Fruit fly (Drosophila melanogaster) whole organism, embryonic: ENCODE results near the gene Or19a.

Experiments
- Aef1 ChIP-seq: fragments of 200-800 bp; sonication (Bioruptor generic); IDR thresholded peaks from 3 replicates; pipeline ENCODE4 v1.3.6; 2022; ENCODE audit warnings: missing biosample characterization, missing genetic modification characterization
- Antp ChIP-seq: fragments of 200-800 bp; sonication (Bioruptor generic); optimal IDR thresholded peaks from 3 replicates; lab custom pipeline; 2016; ENCODE audit warnings: missing biosample characterization, missing genetic modification characterization
- Atf-2 ChIP-seq: fragments of 200-800 bp; sonication (Bioruptor generic); optimal IDR thresholded peaks from 2 replicates; lab custom pipeline; 2016; ENCODE audit warnings: missing biosample characterization, missing genetic modification characterization
- BEAF-32 ChIP-seq: fragments of 200-800 bp; sonication (Bioruptor generic); optimal IDR thresholded peaks from 3 replicates; lab custom pipeline; 2017; ENCODE audit warnings: missing biosample characterization, missing genetic modification characterization, mild to moderate bottlenecking, moderate library complexity, missing genetic modification reagents
- Bdp1 ChIP-seq: fragments of 200-800 bp; sonication (Bioruptor generic); optimal IDR thresholded peaks from 3 replicates; lab custom pipeline; 2016; ENCODE audit warnings: missing biosample characterization, missing genetic modification characterization
- CG13123 ChIP-seq: fragments of 200-800 bp; sonication (Bioruptor generic); optimal IDR thresholded peaks from 2 replicates; lab custom pipeline; 2016; ENCODE audit warnings: missing biosample characterization, missing genetic modification characterization
- CG15011 ChIP-seq: fragments of 200-800 bp; sonication (Bioruptor generic); optimal IDR thresholded peaks from 3 replicates; lab custom pipeline; 2018; ENCODE audit warnings: missing biosample characterization, mild to moderate bottlenecking, missing genetic modification characterization
- CG17359 ChIP-seq: fragments of 200-800 bp; sonication (Bioruptor generic); optimal IDR thresholded peaks from 3 replicates; lab custom pipeline; 2018; ENCODE audit warnings: missing biosample characterization, mild to moderate bottlenecking, missing genetic modification characterization, moderate library complexity
- CG17912 ChIP-seq: fragments of 200-800 bp; sonication (Bioruptor generic); optimal IDR thresholded peaks from 2 replicates; lab custom pipeline; 2018; ENCODE audit warnings: missing biosample characterization, mild to moderate bottlenecking, missing genetic modification characterization
- CG18011 ChIP-seq: fragments of 200-800 bp; sonication (Bioruptor generic); optimal IDR thresholded peaks from 2 replicates; lab custom pipeline; 2017; ENCODE audit warnings: missing biosample characterization, missing genetic modification characterization, mild to moderate bottlenecking, moderate library complexity, missing genotype
- CG18599 ChIP-seq: fragments of 200-800 bp; sonication (Bioruptor generic); optimal IDR thresholded peaks from 3 replicates; lab custom pipeline; 2017; ENCODE audit warnings: missing biosample characterization, missing genetic modification characterization, mild to moderate bottlenecking, moderate library complexity, missing genetic modification reagents
- CG2120 ChIP-seq: fragments of 200-800 bp; sonication (Bioruptor generic); optimal IDR thresholded peaks from 3 replicates; lab custom pipeline; 2016; ENCODE audit warnings: missing biosample characterization, missing genetic modification characterization
- CG30403 ChIP-seq: fragments of 200-800 bp; sonication (Bioruptor generic); optimal IDR thresholded peaks from 3 replicates; lab custom pipeline; 2016; ENCODE audit warnings: missing biosample characterization, missing genetic modification characterization
- CG34376 ChIP-seq: fragments of 200-800 bp; sonication (Bioruptor generic); optimal IDR thresholded peaks from 2 replicates; lab custom pipeline; 2018; ENCODE audit warnings: missing biosample characterization, mild to moderate bottlenecking, missing genetic modification characterization
- CG4424 ChIP-seq: fragments of 200-800 bp; sonication (Bioruptor generic); optimal IDR thresholded peaks from 3 replicates; lab custom pipeline; 2016; ENCODE audit warnings: missing biosample characterization, missing genetic modification characterization
- CG6175 ChIP-seq: fragments of 200-800 bp; sonication (Bioruptor generic); IDR thresholded peaks from 3 replicates; pipeline ENCODE4 v1.3.6; 2022; ENCODE audit warnings: missing biosample characterization, missing genetic modification characterization
- CG6254 ChIP-seq: fragments of 200-800 bp; sonication (Bioruptor generic); optimal IDR thresholded peaks from 3 replicates; lab custom pipeline; 2017; ENCODE audit warnings: mild to moderate bottlenecking, missing biosample characterization, missing genetic modification reagents, missing genetic modification characterization
- CG8924 ChIP-seq: fragments of 200-800 bp; optimal IDR thresholded peaks from 3 replicates; lab custom pipeline; 2019; ENCODE audit warnings: missing biosample characterization, mild to moderate bottlenecking, missing genetic modification characterization, moderate library complexity
- CHES-1-like ChIP-seq: fragments of 200-800 bp; sonication (Bioruptor generic); optimal IDR thresholded peaks from 2 replicates; lab custom pipeline; 2016; ENCODE audit warnings: missing biosample characterization, missing genetic modification characterization
- D ChIP-seq, 2 experiments: fragments of 200-800 bp in 1 of 2; fragments of >200 bp in 1 of 2; sonication (Bioruptor generic) in 1 of 2; optimal IDR thresholded peaks; 2 replicates in 1 of 2; 3 replicates in 1 of 2; lab custom pipeline; 2017; ENCODE audit warnings: mild to moderate bottlenecking in 1 of 2, missing biosample characterization in 1 of 2, missing genetic modification characterization in 1 of 2, missing genetic modification reagents in 1 of 2
- Dip2 ChIP-seq: fragments of 200-800 bp; sonication (Bioruptor generic); IDR thresholded peaks from 2 replicates; pipeline ENCODE4 v1.3.6; 2022; ENCODE audit warnings: missing biosample characterization, missing genetic modification characterization
- Dip3 ChIP-seq: fragments of 200-800 bp; sonication (Bioruptor generic); optimal IDR thresholded peaks from 3 replicates; lab custom pipeline; 2016; ENCODE audit warnings: missing biosample characterization, missing genetic modification characterization
- Eip74EF ChIP-seq, 2 experiments: fragments of 200-800 bp in 1 of 2; fragments of >200 bp in 1 of 2; sonication (Bioruptor generic) in 1 of 2; optimal IDR thresholded peaks; 2 replicates each; lab custom pipeline; 2017 to 2019; ENCODE audit warnings: missing biosample characterization in 2 of 2, missing genetic modification characterization in 2 of 2, mild to moderate bottlenecking in 1 of 2, moderate library complexity in 1 of 2
- HLH54F ChIP-seq: fragments of 200-800 bp; sonication (Bioruptor generic); optimal IDR thresholded peaks from 3 replicates; lab custom pipeline; 2016; ENCODE audit warnings: missing biosample characterization, missing genetic modification characterization
- Hr78 ChIP-seq, 2 experiments: fragments of 200-800 bp in 1 of 2; fragments of >200 bp in 1 of 2; sonication (Bioruptor generic) in 1 of 2; optimal IDR thresholded peaks; 2 replicates each; lab custom pipeline; 2017 to 2019; ENCODE audit warnings: missing biosample characterization in 2 of 2, missing genetic modification characterization in 2 of 2, mild to moderate bottlenecking in 1 of 2, moderate library complexity in 1 of 2
- Mad ChIP-seq: fragments of 200-800 bp; sonication (Bioruptor generic); optimal IDR thresholded peaks from 2 replicates; lab custom pipeline; 2016; ENCODE audit warnings: missing biosample characterization, missing genetic modification characterization
- Oli ChIP-seq: fragments of 200-800 bp; sonication (Bioruptor generic); optimal IDR thresholded peaks from 2 replicates; lab custom pipeline; 2018; ENCODE audit warnings: missing biosample characterization, mild to moderate bottlenecking, missing genetic modification characterization, moderate library complexity
- Poxn ChIP-seq: fragments of 200-800 bp; sonication (Bioruptor generic); IDR thresholded peaks from 2 replicates; pipeline ENCODE4 v1.3.6; 2022; ENCODE audit warnings: missing biosample characterization, missing genetic modification characterization
- Rfx ChIP-seq: fragments of 200-800 bp; sonication (Bioruptor generic); IDR thresholded peaks from 2 replicates; pipeline ENCODE4 v1.3.6; 2022; ENCODE audit warnings: missing biosample characterization, missing genetic modification characterization
- abd-A ChIP-seq: fragments of 200-800 bp; sonication (Bioruptor generic); optimal IDR thresholded peaks from 3 replicates; lab custom pipeline; 2019; ENCODE audit warnings: missing biosample characterization, mild to moderate bottlenecking, missing genetic modification characterization, moderate library complexity
- al ChIP-seq: fragments of 200-800 bp; sonication (Bioruptor generic); IDR thresholded peaks from 2 replicates; pipeline ENCODE4 v1.3.6; 2022; ENCODE audit warnings: missing biosample characterization, missing genetic modification characterization
- bbx ChIP-seq: fragments of 200-800 bp; sonication (Bioruptor generic); IDR thresholded peaks from 2 replicates; pipeline ENCODE4 v1.3.6; 2022; ENCODE audit warnings: missing biosample characterization, missing genetic modification characterization; ENCODE audit not compliant: partially characterized antibody
- chn ChIP-seq: fragments of 200-800 bp; sonication (Bioruptor generic); optimal IDR thresholded peaks from 2 replicates; lab custom pipeline; 2016; ENCODE audit warnings: missing biosample characterization, missing genetic modification characterization
- cwo ChIP-seq: fragments of 200-800 bp; sonication (Bioruptor generic); optimal IDR thresholded peaks from 3 replicates; lab custom pipeline; 2017; ENCODE audit warnings: missing biosample characterization, missing genetic modification characterization, mild to moderate bottlenecking, moderate library complexity, missing genetic modification reagents
- exex ChIP-seq: fragments of 200-800 bp; sonication (Bioruptor generic); optimal IDR thresholded peaks from 4 replicates; lab custom pipeline; 2018; ENCODE audit warnings: missing biosample characterization, mild to moderate bottlenecking, missing genetic modification characterization, moderate library complexity
- fd96Cb ChIP-seq: fragments of 200-800 bp; sonication (Bioruptor generic); optimal IDR thresholded peaks from 2 replicates; lab custom pipeline; 2018; ENCODE audit warnings: missing biosample characterization, mild to moderate bottlenecking, missing genetic modification characterization, moderate library complexity
- fu2 ChIP-seq: fragments of 200-800 bp; sonication (Bioruptor generic); optimal IDR thresholded peaks from 2 replicates; lab custom pipeline; 2016; ENCODE audit warnings: missing biosample characterization, missing genetic modification characterization
- grn ChIP-seq: fragments of 200-800 bp; sonication (Bioruptor generic); optimal IDR thresholded peaks from 3 replicates; lab custom pipeline; 2017; ENCODE audit warnings: missing biosample characterization, missing genetic modification characterization
- ham ChIP-seq: fragments of 200-800 bp; sonication (Bioruptor generic); IDR thresholded peaks from 2 replicates; pipeline ENCODE4 v1.3.6; 2022; ENCODE audit warnings: missing biosample characterization, missing genetic modification characterization
- kay ChIP-seq: fragments of 200-800 bp; sonication (Bioruptor generic); optimal IDR thresholded peaks from 2 replicates; lab custom pipeline; 2016; ENCODE audit warnings: missing biosample characterization, missing genetic modification characterization
- lbe ChIP-seq: fragments of 200-800 bp; sonication (Bioruptor generic); optimal IDR thresholded peaks from 2 replicates; lab custom pipeline; 2016; ENCODE audit warnings: missing biosample characterization, mild to moderate bottlenecking, missing genetic modification characterization
- mam ChIP-seq: fragments of 200-800 bp; sonication (Bioruptor generic); optimal IDR thresholded peaks from 3 replicates; lab custom pipeline; 2016; ENCODE audit warnings: missing biosample characterization, missing genetic modification characterization
- schlank ChIP-seq: fragments of 200-800 bp; sonication (Bioruptor generic); optimal IDR thresholded peaks from 2 replicates; lab custom pipeline; 2018; ENCODE audit warnings: missing biosample characterization, mild to moderate bottlenecking, missing genetic modification characterization
- sd ChIP-seq: fragments of 200-800 bp; sonication (Bioruptor generic); optimal IDR thresholded peaks from 3 replicates; lab custom pipeline; 2018; ENCODE audit warnings: missing biosample characterization, mild to moderate bottlenecking, missing genetic modification characterization, moderate library complexity
- sna ChIP-seq: fragments of 200-800 bp; sonication (Bioruptor generic); IDR thresholded peaks from 2 replicates; pipeline ENCODE4 v1.3.6; 2022; ENCODE audit warnings: missing biosample characterization, missing genetic modification characterization; ENCODE audit not compliant: partially characterized antibody
- sob ChIP-seq: fragments of 200-800 bp; sonication (Bioruptor generic); IDR thresholded peaks from 2 replicates; pipeline ENCODE4 v1.3.6; 2022; ENCODE audit warnings: missing biosample characterization, missing genetic modification characterization
- stc ChIP-seq: fragments of 200-800 bp; sonication (Bioruptor generic); IDR thresholded peaks from 2 replicates; pipeline ENCODE4 v1.3.6; 2022; ENCODE audit warnings: missing biosample characterization, missing genetic modification characterization
- tll ChIP-seq, 2 experiments: fragments of 200-800 bp in 1 of 2; fragments of >200 bp in 1 of 2; sonication (Bioruptor generic) in 1 of 2; optimal IDR thresholded peaks; 2 replicates each; lab custom pipeline; 2017 to 2019; ENCODE audit warnings: missing biosample characterization in 2 of 2, missing genetic modification characterization in 2 of 2, mild to moderate bottlenecking in 1 of 2, moderate library complexity in 1 of 2
- trh ChIP-seq: fragments of 200-800 bp; sonication (Bioruptor generic); optimal IDR thresholded peaks from 2 replicates; lab custom pipeline; 2016; ENCODE audit warnings: missing biosample characterization, missing genetic modification characterization
- wek ChIP-seq: fragments of 200-800 bp; sonication (Bioruptor generic); optimal IDR thresholded peaks from 3 replicates; lab custom pipeline; 2018; ENCODE audit warnings: missing biosample characterization, mild to moderate bottlenecking, missing genetic modification characterization, moderate library complexity

The Or19a gene

DNA sequence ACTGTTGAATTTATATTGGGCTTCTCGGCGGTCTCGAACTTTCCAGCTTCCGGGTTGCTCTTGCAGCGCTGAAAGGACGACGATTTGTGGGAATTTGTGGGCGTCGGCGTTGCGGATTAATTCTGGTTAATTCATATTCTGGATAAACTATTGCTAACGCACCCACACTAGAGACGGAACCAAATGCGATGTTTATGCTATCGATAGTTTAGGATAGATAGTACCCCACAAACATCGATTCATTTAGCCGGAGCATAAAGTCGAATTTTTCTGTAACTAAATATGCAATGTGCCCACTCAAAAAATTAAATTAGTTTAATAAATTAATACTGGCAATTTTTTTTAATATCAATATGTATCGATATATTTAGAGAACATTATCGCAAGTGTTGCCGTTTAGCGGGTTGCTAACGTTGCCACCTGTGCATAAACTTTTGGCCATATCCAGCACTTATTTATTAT is 16.7 kb upstream of the Or19a start, which contains the start of gene Rab35 (continued):
- TF ChIP-seq Poxn (GFP tag; lab: Robert Waterston, UW), result no peak
- no peak for TF ChIP-seq sd (tag; lab: Kevin White, UChicago)
- no peak for TF ChIP-seq stc
- TF ChIP-seq sob (GFP tag; lab: Robert Waterston, UW), result peak; percentile 5; the same call in 1 of the 2 replicates
- TF ChIP-seq tll (GFP tag; optimal IDR thresholded peaks at IDR 0.05; lab: Kevin White, UChicago), result no peak
- TF ChIP-seq CG18599 (GFP tag; lab: Kevin White, UChicago), result no peak
- peak; percentile 37 for TF ChIP-seq mam
- TF ChIP-seq CG13123, result no peak
- TF ChIP-seq exex (tag; lab: Kevin White, UChicago), result no peak
- TF ChIP-seq CG2120 (GFP tag; lab: Kevin White, UChicago), result peak; percentile 49
- TF ChIP-seq CG30403 (GFP tag; lab: Kevin White, UChicago), result peak; percentile 47
- no peak for TF ChIP-seq Hr78 (GFP tag; optimal IDR thresholded peaks at IDR 0.05; lab: Kevin White, UChicago)
- TF ChIP-seq kay (GFP tag; lab: Kevin White, UChicago), result no peak
- TF ChIP-seq grn (GFP tag; lab: Kevin White, UChicago), result no peak
- peak; percentile 96 for TF ChIP-seq BEAF-32 (GFP tag; lab: Kevin White, UChicago)
- TF ChIP-seq Antp (GFP tag; lab: Kevin White, UChicago), result no peak
- TF ChIP-seq ham, result no peak
- peak; percentile 10 for TF ChIP-seq Mad (GFP tag; lab: Kevin White, UChicago)
- TF ChIP-seq CHES-1-like, result no peak
- TF ChIP-seq CG6175 (GFP tag; lab: Robert Waterston, UW), result no peak
- TF ChIP-seq CG34376 (GFP tag; lab: Kevin White, UChicago), result no peak
- TF ChIP-seq schlank (tag; lab: Kevin White, UChicago), result no peak
- TF ChIP-seq cwo (GFP tag; lab: Kevin White, UChicago), result no peak
- no peak for TF ChIP-seq al (GFP tag; lab: Robert Waterston, UW)
- peak; percentile 46 for TF ChIP-seq CG17359 (tag; lab: Kevin White, UChicago)
- TF ChIP-seq fu2 (GFP tag; lab: Kevin White, UChicago), result no peak
- TF ChIP-seq HLH54F (GFP tag; lab: Kevin White, UChicago), result peak; percentile 4
- no peak for TF ChIP-seq trh
- TF ChIP-seq CG15011 (GFP tag; lab: Kevin White, UChicago), result no peak
- no peak for TF ChIP-seq CG17912
- no peak for TF ChIP-seq Bdp1 (GFP tag; lab: Kevin White, UChicago)
- no peak for TF ChIP-seq Atf-2 (GFP tag; lab: Kevin White, UChicago)
- TF ChIP-seq Dip2 (GFP tag; lab: Robert Waterston, UW), result no peak
- TF ChIP-seq Eip74EF (GFP tag; optimal IDR thresholded peaks at IDR 0.05; lab: Kevin White, UChicago), result no peak
- TF ChIP-seq wek (GFP tag; lab: Kevin White, UChicago), result no peak
- peak; percentile 41 for TF ChIP-seq Rfx
- no peak for TF ChIP-seq Aef1
- no peak for TF ChIP-seq CG18011 (GFP tag; lab: Kevin White, UChicago)
- no peak for TF ChIP-seq D (optimal IDR thresholded peaks at IDR 0.05; lab: Kevin White, UChicago)
- TF ChIP-seq D (GFP tag; optimal IDR thresholded peaks at IDR 0.05; lab: Kevin White, UChicago), result no peak
- TF ChIP-seq CG8924 (tag; lab: Kevin White, UChicago), result no peak
- TF ChIP-seq bbx (GFP tag; lab: Robert Waterston, UW), result peak; percentile 88
- TF ChIP-seq Oli (tag; lab: Kevin White, UChicago), result no peak
- peak; percentile 2 for TF ChIP-seq Dip3 (GFP tag; lab: Kevin White, UChicago)
- no peak for TF ChIP-seq lbe (GFP tag; lab: Kevin White, UChicago)
- peak; percentile 93 for TF ChIP-seq sna (GFP tag; lab: Robert Waterston, UW)
- no peak for TF ChIP-seq fd96Cb (tag; lab: Kevin White, UChicago)
- no peak for TF ChIP-seq CG4424 (GFP tag; lab: Kevin White, UChicago)
- TF ChIP-seq chn (GFP tag; lab: Kevin White, UChicago), result no peak
- no peak for TF ChIP-seq abd-A (tag; lab: Kevin White, UChicago)
- no peak for TF ChIP-seq CG6254 (GFP tag; lab: Kevin White, UChicago)
